Worm (Caenorhabditis elegans) whole organism, young adult: ENCODE data around the gene mrpl-30.
A peak's percentile ranks its signal among the peaks of the same experiment; 100 is the strongest.
"Not testable (repeated sequence)": the region's sequence is repeated elsewhere in the genome, so short reads cannot be mapped to it uniquely, and the experiment has no call there.

Experiments used
- B0261.1 ChIP-seq: sonication (generic microtip); optimal IDR thresholded peaks from 2 replicates; lab custom pipeline; 2016; ENCODE audit warnings: mild to moderate bottlenecking, missing genetic modification characterization, moderate library complexity, missing compliant biosample characterization
- B0336.3 ChIP-seq: fragments of 200-800 bp; sonication (Bioruptor generic); IDR thresholded peaks from 2 replicates; pipeline ENCODE4 v1.3.6; 2022; ENCODE audit warnings: missing genetic modification characterization, missing compliant biosample characterization
- D2030.7 ChIP-seq: fragments of 200-800 bp; sonication (Bioruptor generic); IDR thresholded peaks from 2 replicates; pipeline ENCODE4 v1.3.6; 2022; ENCODE audit warnings: missing genetic modification reagents, missing genetic modification characterization, missing compliant biosample characterization
- F33H1.4 ChIP-seq: fragments of 200-800 bp; sonication (Bioruptor generic); IDR thresholded peaks from 2 replicates; pipeline ENCODE4 v1.3.6; 2022; ENCODE audit warnings: missing genetic modification reagents, missing genetic modification characterization, missing compliant biosample characterization
- F49E8.2 ChIP-seq: sonication (generic microtip); optimal IDR thresholded peaks from 3 replicates; lab custom pipeline; 2017; ENCODE audit warnings: missing genetic modification characterization, mild to moderate bottlenecking, missing compliant biosample characterization, antibody characterized with exemption, moderate library complexity; ENCODE audit not compliant: insufficient read depth
- F57C9.4 ChIP-seq: sonication (generic microtip); optimal IDR thresholded peaks from 2 replicates; lab custom pipeline; 2017; ENCODE audit warnings: mild to moderate bottlenecking, missing genetic modification characterization, missing compliant biosample characterization
- K11D2.4 ChIP-seq: fragments of 200-800 bp; sonication (Bioruptor generic); IDR thresholded peaks from 2 replicates; pipeline ENCODE4 v1.3.6; 2022; ENCODE audit warnings: missing genetic modification reagents, missing genetic modification characterization, missing compliant biosample characterization
- Y53F4B.3 ChIP-seq: fragments of 200-800 bp; sonication (Bioruptor generic); IDR thresholded peaks from 2 replicates; pipeline ENCODE4 v1.3.6; 2022; ENCODE audit warnings: missing genetic modification reagents, missing genetic modification characterization, missing compliant biosample characterization
- Y53G8AR.9 ChIP-seq: fragments of 200-800 bp; sonication (Bioruptor generic); conservative IDR thresholded peaks from 2 replicates; pipeline ENCODE4 v1.3.6; 2022; ENCODE audit warnings: missing genetic modification reagents, missing genetic modification characterization, missing compliant biosample characterization
- Y67H2A.10 ChIP-seq: fragments of 200-800 bp; sonication (Bioruptor generic); conservative IDR thresholded peaks from 2 replicates; pipeline ENCODE4 v1.3.6; 2022; ENCODE audit warnings: missing genetic modification reagents, missing genetic modification characterization, missing compliant biosample characterization
- ama-1 ChIP-seq, 3 experiments: fragments of 150-350 bp in 1 of 3; sonication (generic microtip) in 2 of 3; optimal IDR thresholded peaks; 2 replicates each; lab custom pipeline; 2014 to 2018; ENCODE audit warnings: missing biosample characterization in 2 of 3, missing genetic modification characterization in 2 of 3, missing genetic modification reagents in 2 of 3
- ccch-3 ChIP-seq: fragments of 200-800 bp; sonication (Bioruptor generic); optimal IDR thresholded peaks from 2 replicates; lab custom pipeline; 2018; ENCODE audit warnings: mild to moderate bottlenecking, missing genetic modification characterization, missing compliant biosample characterization
- efl-1 ChIP-seq: fragments of 150-350 bp; optimal IDR thresholded peaks from 2 replicates; lab custom pipeline; 2014; ENCODE audit warnings: missing biosample characterization, missing genetic modification reagents, missing genetic modification characterization
- egl-44 ChIP-seq: fragments of 200-800 bp; sonication (Bioruptor generic); IDR thresholded peaks from 2 replicates; pipeline ENCODE4 v1.3.6; 2022; ENCODE audit warnings: missing genetic modification reagents, missing genetic modification characterization, missing compliant biosample characterization
- egrh-3 ChIP-seq: fragments of 200-800 bp; sonication (Bioruptor generic); IDR thresholded peaks from 2 replicates; pipeline ENCODE4 v1.3.6; 2022; ENCODE audit warnings: missing genetic modification reagents, missing genetic modification characterization, missing compliant biosample characterization
- fkh-3 ChIP-seq: sonication (generic microtip); optimal IDR thresholded peaks from 2 replicates; lab custom pipeline; 2016; ENCODE audit warnings: mild to moderate bottlenecking, missing genetic modification characterization, missing compliant biosample characterization
- hmg-1.2 ChIP-seq: fragments of 200-800 bp; sonication (Bioruptor generic); IDR thresholded peaks from 2 replicates; pipeline ENCODE4 v1.3.6; 2022; ENCODE audit warnings: missing genetic modification reagents, missing genetic modification characterization, missing compliant biosample characterization
- hmg-20 ChIP-seq: fragments of 200-800 bp; sonication (Bioruptor generic); IDR thresholded peaks from 2 replicates; pipeline ENCODE4 v1.3.6; 2022; ENCODE audit warnings: missing genetic modification reagents, missing genetic modification characterization, missing compliant biosample characterization
- hrde-1 ChIP-seq: sonication (generic microtip); optimal IDR thresholded peaks from 2 replicates; lab custom pipeline; 2016; ENCODE audit warnings: missing genetic modification characterization, mild to moderate bottlenecking, missing compliant biosample characterization, moderate library complexity, missing genotype, missing genetic modification reagents, borderline replicate concordance
- lin-26 ChIP-seq: fragments of 200-800 bp; sonication (Bioruptor generic); IDR thresholded peaks from 2 replicates; pipeline ENCODE4 v1.3.6; 2022; ENCODE audit warnings: missing genetic modification reagents, missing genetic modification characterization, missing compliant biosample characterization
- lin-40 ChIP-seq: sonication (generic microtip); optimal IDR thresholded peaks from 2 replicates; lab custom pipeline; 2016; ENCODE audit warnings: missing genetic modification characterization, mild to moderate bottlenecking, missing compliant biosample characterization, missing genotype, missing genetic modification reagents
- lir-1 ChIP-seq: fragments of 200-800 bp; sonication (Bioruptor generic); conservative IDR thresholded peaks from 2 replicates; pipeline ENCODE4 v1.3.6; 2022; ENCODE audit warnings: missing genetic modification reagents, missing genetic modification characterization, missing compliant biosample characterization
- madf-10 ChIP-seq: sonication (generic microtip); optimal IDR thresholded peaks from 2 replicates; lab custom pipeline; 2016; ENCODE audit warnings: mild to moderate bottlenecking, missing genetic modification characterization, missing compliant biosample characterization
- madf-6 ChIP-seq: fragments of 200-800 bp; sonication (Bioruptor generic); IDR thresholded peaks from 2 replicates; pipeline ENCODE4 v1.3.6; 2022; ENCODE audit warnings: missing genetic modification reagents, missing genetic modification characterization, missing compliant biosample characterization
- mcd-1 ChIP-seq: fragments of 200-800 bp; sonication (Bioruptor generic); IDR thresholded peaks from 2 replicates; pipeline ENCODE4 v1.3.6; 2022; ENCODE audit warnings: missing genetic modification reagents, missing genetic modification characterization, missing compliant biosample characterization
- mes-4 ChIP-seq: sonication (generic microtip); optimal IDR thresholded peaks from 2 replicates; lab custom pipeline; 2016; ENCODE audit warnings: missing genotype, missing genetic modification characterization, missing compliant biosample characterization
- mxl-1 ChIP-seq: sonication (generic microtip); optimal IDR thresholded peaks from 2 replicates; lab custom pipeline; 2016; ENCODE audit warnings: missing genetic modification characterization, missing compliant biosample characterization
- nfya-2 ChIP-seq: fragments of 200-800 bp; sonication (Bioruptor generic); IDR thresholded peaks from 2 replicates; pipeline ENCODE4 v1.3.6; 2022; ENCODE audit warnings: missing genetic modification reagents, missing genetic modification characterization, missing compliant biosample characterization
- nhr-80 ChIP-seq: sonication (generic microtip); optimal IDR thresholded peaks from 2 replicates; lab custom pipeline; 2016; ENCODE audit warnings: missing genetic modification characterization, missing compliant biosample characterization
- nhr-90 ChIP-seq: sonication (generic microtip); optimal IDR thresholded peaks from 2 replicates; lab custom pipeline; 2016; ENCODE audit warnings: missing genotype, mild to moderate bottlenecking, missing genetic modification characterization, missing compliant biosample characterization
- rec-8 ChIP-seq, 2 experiments: sonication (generic microtip); optimal IDR thresholded peaks; 2 replicates each; lab custom pipeline; 2016; ENCODE audit warnings: mild to moderate bottlenecking in 2 of 2, missing genetic modification characterization in 2 of 2, missing genetic modification reagents in 2 of 2, missing genotype in 2 of 2, missing biosample characterization in 1 of 2, missing compliant biosample characterization in 1 of 2, moderate library complexity in 1 of 2
- rpc-1 ChIP-seq, 2 experiments: fragments of 150-350 bp in 1 of 2; sonication (generic microtip) in 1 of 2; optimal IDR thresholded peaks; 2 replicates each; lab custom pipeline; 2014 to 2018; ENCODE audit warnings: missing biosample characterization in 1 of 2, missing genetic modification characterization in 1 of 2, missing genetic modification reagents in 1 of 2, missing genotype in 1 of 2
- zfh-2 ChIP-seq: fragments of 200-800 bp; sonication (Bioruptor generic); conservative IDR thresholded peaks from 2 replicates; pipeline ENCODE4 v1.3.6; 2022; ENCODE audit warnings: missing genetic modification reagents, missing genetic modification characterization, missing compliant biosample characterization

The mrpl-30 gene

ce11 chrIII:2410925-2411450 lies at the start of gene mrpl-30:
mrpl-30 (minus strand) TSS chrIII:2410975.
- TF ChIP-seq nhr-90 (tag; lab: Kevin White, UChicago) (no peak), ccch-3 (no peak)

ce11 chrIII:2460403-2460802 lies 49.6 kb upstream of the mrpl-30 start:
- TF ChIP-seq rpc-1 (optimal IDR thresholded peaks at IDR 0.05; lab: Kevin White, UChicago), result not testable (repeated sequence)
- TF ChIP-seq rpc-1 (tag; optimal IDR thresholded peaks at IDR 0.05; lab: Kevin White, UChicago) (peak; percentile 48), egl-44 (peak; percentile 49; the same call in 1 of the 2 replicates), mcd-1 (GFP tag; lab: Robert Waterston, UW) (0 out of 2 replicates have a peak, but pooled peaks have one; percentile 26), F33H1.4 (GFP tag; lab: Robert Waterston, UW) (peak; percentile 39), hmg-20 (GFP tag; lab: Robert Waterston, UW) (0 out of 2 replicates have a peak, but pooled peaks have one; percentile 9), hmg-1.2 (0 out of 2 replicates have a peak, but pooled peaks have one; percentile 8), D2030.7 (GFP tag; lab: Robert Waterston, UW) (peak; percentile 53; the same call in 1 of the 2 replicates), madf-6 (GFP tag; lab: Robert Waterston, UW) (peak; percentile 64), lin-26 (peak; percentile 74)

ce11 chrIII:2458742-2459141 lies 48.0 kb upstream of the mrpl-30 start, which contains the start of gene E02H9.3:
E02H9.3 (plus strand) TSS chrIII:2459042.
- TF ChIP-seq nhr-80 (tag; lab: Kevin White, UChicago), result peak; percentile 10

- peak; percentile 71 for TF ChIP-seq zfh-2 (GFP tag; lab: Robert Waterston, UW)
Measured at ce11 chrIII:2455456-2455855, 44.7 kb upstream of the mrpl-30 start.

ce11 chrIII:2454757-2455306 lies 44.1 kb upstream of the mrpl-30 start, which contains the start of gene nhr-121:
nhr-121 (minus strand) TSS chrIII:2454807.
- TF ChIP-seq Y67H2A.10 (GFP tag; lab: Robert Waterston, UW) (no peak), nhr-80 (tag; lab: Kevin White, UChicago) (peak; percentile 81), hmg-1.2 (peak; percentile 23; the same call in 1 of the 2 replicates)
- TF ChIP-seq, all 124 proteins: peak for 2

- TF ChIP-seq K11D2.4 (GFP tag; lab: Robert Waterston, UW), result no peak
- TF ChIP-seq madf-10 (tag; lab: Kevin White, UChicago), result no peak
- TF ChIP-seq hmg-20 (GFP tag; lab: Robert Waterston, UW), result no peak
- TF ChIP-seq nhr-80 (tag; lab: Kevin White, UChicago), result peak; percentile 28
- TF ChIP-seq ama-1 (optimal IDR thresholded peaks at IDR 0.05; lab: Kevin White, UChicago), result no peak
- no peak for TF ChIP-seq ama-1 (GFP tag; optimal IDR thresholded peaks at IDR 0.05; lab: Kevin White, UChicago)
- no peak for TF ChIP-seq B0261.1
- no peak for TF ChIP-seq F49E8.2 (tag; lab: Kevin White, UChicago)
- no peak for TF ChIP-seq F57C9.4 (tag; lab: Kevin White, UChicago)
Measured at ce11 chrIII:2445574-2446259, 34.9 kb upstream of the mrpl-30 start, which contains the start of the genes E02H9.7 and klo-2. E02H9.7 (minus strand) TSS chrIII:2445674. klo-2 (plus strand) TSS chrIII:2446209.

- TF ChIP-seq lir-1 (GFP tag; lab: Robert Waterston, UW), result no peak
- TF ChIP-seq Y53G8AR.9 (GFP tag; lab: Robert Waterston, UW), result no peak
- no peak for TF ChIP-seq mxl-1 (tag; lab: Kevin White, UChicago)
- TF ChIP-seq K11D2.4 (GFP tag; lab: Robert Waterston, UW), result no peak
- TF ChIP-seq Y53F4B.3 (GFP tag; lab: Robert Waterston, UW), result no peak
- no peak for TF ChIP-seq madf-10 (tag; lab: Kevin White, UChicago)
- no peak for TF ChIP-seq egrh-3 (GFP tag; lab: Robert Waterston, UW)
- TF ChIP-seq mes-4 (tag; lab: Kevin White, UChicago), result no peak
- no peak for TF ChIP-seq efl-1 (GFP tag; lab: Kevin White, UChicago)
- no peak for TF ChIP-seq lin-40 (tag; lab: Kevin White, UChicago)
- no peak for TF ChIP-seq D2030.7 (GFP tag; lab: Robert Waterston, UW)
- TF ChIP-seq fkh-3 (tag; lab: Kevin White, UChicago), result no peak
- no peak for TF ChIP-seq hrde-1 (tag; lab: Kevin White, UChicago)
- TF ChIP-seq B0336.3, result no peak
- TF ChIP-seq nfya-2 (GFP tag; lab: Robert Waterston, UW), result no peak
- TF ChIP-seq rec-8 (tag; optimal IDR thresholded peaks at IDR 0.05; lab: Kevin White, UChicago), result no peak
- no peak for TF ChIP-seq ccch-3
- TF ChIP-seq, all 124 proteins: peak for 0
Measured at ce11 chrIII:2438543-2438942, 27.8 kb upstream of the mrpl-30 start, which contains the start of gene E02H9.13. E02H9.13 (minus strand) TSS chrIII:2438741.
